Worm (Caenorhabditis elegans) whole organism, L1 larva: Measurements from ENCODE around the gene zag-1.

Experiments used
- blmp-1 ChIP-seq: fragments of 150-350 bp; optimal IDR thresholded peaks from 2 replicates; lab custom pipeline; 2014; ENCODE audit warnings: missing biosample characterization, missing genetic modification characterization
- ceh-82 ChIP-seq, 3 experiments: fragments of 150-350 bp in 1 of 3; sonication (generic microtip) in 2 of 3; optimal IDR thresholded peaks; 2 replicates each; lab custom pipeline; 2014 to 2017; ENCODE audit warnings: missing biosample characterization in 3 of 3, missing genetic modification characterization in 3 of 3
- fkh-10 ChIP-seq: sonication (generic microtip); optimal IDR thresholded peaks from 2 replicates; lab custom pipeline; 2017; ENCODE audit warnings: missing biosample characterization, missing genetic modification reagents, missing genetic modification characterization
- lin-15B ChIP-seq: fragments of 150-350 bp; sonication (generic microtip); optimal IDR thresholded peaks from 3 replicates; lab custom pipeline; 2014; ENCODE audit warnings: missing biosample characterization, missing genetic modification characterization
- lin-35 ChIP-seq, 2 experiments: fragments of 150-350 bp; optimal IDR thresholded peaks; 2 replicates each; lab custom pipeline; 2014; ENCODE audit warnings: missing biosample characterization in 2 of 2, missing genetic modification characterization in 2 of 2, missing genetic modification reagents in 2 of 2
- sox-4 ChIP-seq: sonication (generic microtip); optimal IDR thresholded peaks from 2 replicates; lab custom pipeline; 2016; ENCODE audit warnings: missing genetic modification characterization, missing compliant biosample characterization
- swsn-7 ChIP-seq: sonication (generic microtip); optimal IDR thresholded peaks from 2 replicates; lab custom pipeline; 2016; ENCODE audit warnings: missing genetic modification characterization, missing compliant biosample characterization
- ztf-11 ChIP-seq, 2 experiments: sonication (generic microtip); optimal IDR thresholded peaks; 2 replicates each; lab custom pipeline; 2016 to 2017; ENCODE audit warnings: missing genetic modification characterization in 2 of 2, missing biosample characterization in 1 of 2, missing compliant biosample characterization in 1 of 2

ce11 chrIV:3856190-3856589 lies 547 bp downstream of the zag-1 start:
- TF ChIP-seq ztf-11 (tag; optimal IDR thresholded peaks at IDR 0.05; lab: Kevin White, UChicago) (no peak), lin-35 (GFP tag; optimal IDR thresholded peaks at IDR 0.05; lab: Kevin White, UChicago) (no peak), ceh-82 (tag; optimal IDR thresholded peaks at IDR 0.05; lab: Kevin White, UChicago) (no peak), fkh-10 (no peak), sox-4 (no peak), swsn-7 (tag; lab: Kevin White, UChicago) (no peak), lin-15B (tag; lab: Kevin White, UChicago) (no peak), blmp-1 (tag; lab: Kevin White, UChicago) (no peak)
